Worm (Caenorhabditis elegans) whole organism, L2 larva: ENCODE measurements around the gene K03A11.5.

ENCODE experiments used
- C34F6.9 ChIP-seq: fragments of 150-350 bp; optimal IDR thresholded peaks from 2 replicates; lab custom pipeline; 2014; ENCODE audit warnings: missing biosample characterization, missing genetic modification characterization
- F13H6.1 ChIP-seq: sonication (generic microtip); optimal IDR thresholded peaks from 2 replicates; lab custom pipeline; 2016; ENCODE audit warnings: missing genetic modification characterization, missing compliant biosample characterization
- R02D3.7 ChIP-seq: fragments of 150-350 bp; optimal IDR thresholded peaks from 2 replicates; lab custom pipeline; 2014; ENCODE audit warnings: missing biosample characterization, missing genetic modification characterization
- ZK546.5 ChIP-seq: sonication (generic microtip); optimal IDR thresholded peaks from 2 replicates; lab custom pipeline; 2017; ENCODE audit warnings: missing biosample characterization, missing genetic modification characterization
- alr-1 ChIP-seq: fragments of 150-350 bp; optimal IDR thresholded peaks from 2 replicates; lab custom pipeline; 2014; ENCODE audit warnings: missing biosample characterization, missing genetic modification characterization
- aly-2 ChIP-seq: fragments of 150-350 bp; optimal IDR thresholded peaks from 2 replicates; lab custom pipeline; 2014; ENCODE audit warnings: missing biosample characterization, missing genetic modification characterization
- ama-1 ChIP-seq: fragments of 150-350 bp; optimal IDR thresholded peaks from 2 replicates; lab custom pipeline; 2018; ENCODE audit warnings: inconsistent platforms
- blmp-1 ChIP-seq: sonication (generic microtip); optimal IDR thresholded peaks from 2 replicates; lab custom pipeline; 2017; ENCODE audit warnings: missing genetic modification characterization, mild to moderate bottlenecking, missing compliant biosample characterization, antibody characterized with exemption, moderate library complexity; ENCODE audit not compliant: insufficient read depth
- ceh-16 ChIP-seq: fragments of 150-350 bp; optimal IDR thresholded peaks from 2 replicates; lab custom pipeline; 2014; ENCODE audit warnings: missing biosample characterization, missing genetic modification characterization
- ceh-82 ChIP-seq: fragments of 150-350 bp; optimal IDR thresholded peaks from 2 replicates; lab custom pipeline; 2014; ENCODE audit warnings: missing biosample characterization, missing genetic modification characterization
- crh-2 ChIP-seq: sonication (generic microtip); optimal IDR thresholded peaks from 2 replicates; lab custom pipeline; 2017; ENCODE audit warnings: missing biosample characterization, missing genetic modification characterization
- dmd-4 ChIP-seq: sonication (generic microtip); optimal IDR thresholded peaks from 2 replicates; lab custom pipeline; 2017; ENCODE audit warnings: missing biosample characterization, missing genetic modification characterization
- egl-27 ChIP-seq: sonication (generic microtip); optimal IDR thresholded peaks from 3 replicates; lab custom pipeline; 2017; ENCODE audit warnings: missing biosample characterization, missing genetic modification reagents, missing genetic modification characterization
- elt-1 ChIP-seq: fragments of 150-350 bp; optimal IDR thresholded peaks from 2 replicates; lab custom pipeline; 2014; ENCODE audit warnings: missing biosample characterization, missing genetic modification characterization
- elt-3 ChIP-seq: sonication (generic microtip); optimal IDR thresholded peaks from 2 replicates; lab custom pipeline; 2017; ENCODE audit warnings: missing biosample characterization, missing genetic modification characterization
- fos-1 ChIP-seq: fragments of 150-350 bp; optimal IDR thresholded peaks from 2 replicates; lab custom pipeline; 2014; ENCODE audit warnings: missing biosample characterization, missing genetic modification characterization
- gmeb-1 ChIP-seq: fragments of 150-350 bp; optimal IDR thresholded peaks from 2 replicates; lab custom pipeline; 2014; ENCODE audit warnings: missing biosample characterization, missing genetic modification characterization
- lin-11 ChIP-seq: fragments of 150-350 bp; sonication (generic microtip); optimal IDR thresholded peaks from 2 replicates; lab custom pipeline; 2014; ENCODE audit warnings: missing biosample characterization, missing genetic modification characterization, inconsistent platforms, mixed read lengths
- lin-13 ChIP-seq: fragments of 150-350 bp; optimal IDR thresholded peaks from 2 replicates; lab custom pipeline; 2014; ENCODE audit warnings: missing biosample characterization, missing genetic modification reagents, missing genetic modification characterization
- lin-39 ChIP-seq: fragments of 150-350 bp; optimal IDR thresholded peaks from 2 replicates; lab custom pipeline; 2014; ENCODE audit warnings: missing biosample characterization, missing genetic modification reagents, missing genetic modification characterization
- lsy-2 ChIP-seq, 2 experiments: fragments of 150-350 bp in 1 of 2; sonication (generic microtip) in 1 of 2; optimal IDR thresholded peaks; 2 replicates each; lab custom pipeline; 2014 to 2017; ENCODE audit warnings: missing biosample characterization in 2 of 2, missing genetic modification characterization in 2 of 2
- mab-5 ChIP-seq: fragments of 150-350 bp; optimal IDR thresholded peaks from 2 replicates; lab custom pipeline; 2014; ENCODE audit warnings: missing biosample characterization, missing genetic modification characterization
- mbf-1 ChIP-seq: sonication (generic microtip); optimal IDR thresholded peaks from 2 replicates; lab custom pipeline; 2017; ENCODE audit warnings: missing biosample characterization, missing genetic modification characterization
- mdl-1 ChIP-seq, 2 experiments: fragments of 150-350 bp in 1 of 2; sonication (generic microtip) in 1 of 2; optimal IDR thresholded peaks; 2 replicates each; lab custom pipeline; 2017; ENCODE audit warnings: missing biosample characterization in 2 of 2, missing genetic modification characterization in 2 of 2
- nhr-10 ChIP-seq: sonication (generic microtip); optimal IDR thresholded peaks from 2 replicates; lab custom pipeline; 2017; ENCODE audit warnings: missing biosample characterization, missing genetic modification characterization
- nhr-11 ChIP-seq: fragments of 150-350 bp; optimal IDR thresholded peaks from 2 replicates; lab custom pipeline; 2014; ENCODE audit warnings: missing biosample characterization, missing genetic modification characterization
- nhr-12 ChIP-seq: fragments of 150-350 bp; optimal IDR thresholded peaks from 2 replicates; lab custom pipeline; 2014; ENCODE audit warnings: missing biosample characterization, missing genetic modification characterization
- nhr-129 ChIP-seq: fragments of 150-350 bp; optimal IDR thresholded peaks from 2 replicates; lab custom pipeline; 2014; ENCODE audit warnings: missing biosample characterization, missing genetic modification characterization
- nhr-21 ChIP-seq: fragments of 150-350 bp; optimal IDR thresholded peaks from 2 replicates; lab custom pipeline; 2014; ENCODE audit warnings: missing biosample characterization, missing genetic modification characterization
- nhr-23 ChIP-seq: fragments of 150-350 bp; optimal IDR thresholded peaks from 2 replicates; lab custom pipeline; 2014; ENCODE audit warnings: missing biosample characterization, missing genetic modification reagents, missing genetic modification characterization
- nhr-237 ChIP-seq: fragments of 150-350 bp; optimal IDR thresholded peaks from 2 replicates; lab custom pipeline; 2014; ENCODE audit warnings: missing biosample characterization, missing genetic modification characterization
- nhr-25 ChIP-seq: fragments of 150-350 bp; sonication (generic microtip); optimal IDR thresholded peaks from 3 replicates; lab custom pipeline; 2014; ENCODE audit warnings: missing biosample characterization, missing genetic modification characterization
- nhr-6 ChIP-seq: fragments of 150-350 bp; optimal IDR thresholded peaks from 2 replicates; lab custom pipeline; 2014; ENCODE audit warnings: missing biosample characterization, missing genetic modification characterization
- nhr-77 ChIP-seq: fragments of 150-350 bp; optimal IDR thresholded peaks from 2 replicates; lab custom pipeline; 2014; ENCODE audit warnings: missing biosample characterization, missing genetic modification characterization
- peb-1 ChIP-seq: fragments of 150-350 bp; optimal IDR thresholded peaks from 2 replicates; lab custom pipeline; 2014; ENCODE audit warnings: missing biosample characterization, missing genetic modification characterization
- sem-4 ChIP-seq: fragments of 150-350 bp; optimal IDR thresholded peaks from 2 replicates; lab custom pipeline; 2014; ENCODE audit warnings: missing biosample characterization, missing genetic modification reagents, missing genetic modification characterization
- sma-3 ChIP-seq: sonication (generic microtip); optimal IDR thresholded peaks from 2 replicates; lab custom pipeline; 2016; ENCODE audit warnings: missing genetic modification reagents, missing genetic modification characterization, missing compliant biosample characterization
- sma-9 ChIP-seq, 2 experiments: fragments of 150-350 bp in 1 of 2; sonication (generic microtip) in 1 of 2; optimal IDR thresholded peaks; 2 replicates each; lab custom pipeline; 2014 to 2016; ENCODE audit warnings: missing genetic modification characterization in 2 of 2, mild to moderate bottlenecking in 1 of 2, missing biosample characterization in 1 of 2, missing compliant biosample characterization in 1 of 2, missing genetic modification reagents in 1 of 2, moderate library complexity in 1 of 2
- snpc-4 ChIP-seq: fragments of 150-350 bp; optimal IDR thresholded peaks from 2 replicates; lab custom pipeline; 2014; ENCODE audit warnings: missing biosample characterization, missing genetic modification characterization
- unc-39 ChIP-seq: fragments of 150-350 bp; optimal IDR thresholded peaks from 2 replicates; lab custom pipeline; 2014; ENCODE audit warnings: missing biosample characterization, missing genetic modification characterization
- unc-55 ChIP-seq: fragments of 150-350 bp; sonication (generic microtip); optimal IDR thresholded peaks from 3 replicates; lab custom pipeline; 2014; ENCODE audit warnings: missing biosample characterization, missing genetic modification reagents, missing genetic modification characterization
- unc-62 ChIP-seq: fragments of 150-350 bp; optimal IDR thresholded peaks from 2 replicates; lab custom pipeline; 2014; ENCODE audit warnings: missing biosample characterization, missing genetic modification reagents, missing genetic modification characterization
- zag-1 ChIP-seq: fragments of 150-350 bp; optimal IDR thresholded peaks from 2 replicates; lab custom pipeline; 2014; ENCODE audit warnings: missing biosample characterization, missing genetic modification characterization
- ztf-1 ChIP-seq: fragments of 200-800 bp; sonication (Bioruptor generic); conservative IDR thresholded peaks from 2 replicates; pipeline ENCODE4 v1.3.6; 2022; ENCODE audit warnings: missing genetic modification characterization, missing compliant biosample characterization
- ztf-11 ChIP-seq: sonication (generic microtip); optimal IDR thresholded peaks from 2 replicates; lab custom pipeline; 2017; ENCODE audit warnings: missing biosample characterization, missing genetic modification characterization
- ztf-4 ChIP-seq: fragments of 150-350 bp; optimal IDR thresholded peaks from 2 replicates; lab custom pipeline; 2014; ENCODE audit warnings: missing biosample characterization, missing genetic modification characterization

Gene K03A11.5

DNA sequence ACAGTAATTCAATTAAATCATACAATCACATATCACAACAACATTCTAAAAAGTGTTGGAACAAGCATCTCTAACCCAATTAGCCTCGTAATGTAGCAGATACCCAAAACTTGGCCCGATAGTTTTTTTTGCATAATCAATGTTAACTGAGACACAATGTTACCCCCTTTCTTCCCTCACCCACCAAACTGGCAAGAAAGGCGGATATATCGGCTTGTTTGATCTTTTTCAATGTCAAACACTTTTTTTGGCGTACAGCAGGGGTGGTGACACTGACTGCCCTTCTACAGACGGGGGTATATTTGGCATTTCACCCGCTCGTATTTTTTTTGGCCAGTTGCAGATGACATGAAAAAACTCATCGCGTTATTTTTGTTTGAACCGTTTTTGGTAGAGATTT is 46.7 kb downstream of the K03A11.5 start:
- TF ChIP-seq elt-3 (tag; lab: Kevin White, UChicago) (no peak), lin-13 (GFP tag; lab: Kevin White, UChicago) (no peak), fos-1 (tag; lab: Kevin White, UChicago) (no peak), sem-4 (tag; lab: Kevin White, UChicago) (no peak), ama-1 (no peak), nhr-11 (tag; lab: Kevin White, UChicago) (no peak), aly-2 (tag; lab: Kevin White, UChicago) (no peak), blmp-1 (tag; lab: Kevin White, UChicago) (no peak), ceh-16 (tag; lab: Kevin White, UChicago) (no peak), unc-55 (GFP tag; lab: Kevin White, UChicago) (no peak), zag-1 (tag; lab: Kevin White, UChicago) (no peak)

- no peak for TF ChIP-seq sma-9 (GFP tag; optimal IDR thresholded peaks at IDR 0.05; lab: Kevin White, UChicago)
- no peak for TF ChIP-seq sma-9 (tag; optimal IDR thresholded peaks at IDR 0.05; lab: Kevin White, UChicago)
- no peak for TF ChIP-seq R02D3.7 (tag; lab: Kevin White, UChicago)
- no peak for TF ChIP-seq nhr-11 (tag; lab: Kevin White, UChicago)
- TF ChIP-seq egl-27 (tag; lab: Kevin White, UChicago), result no peak
- TF ChIP-seq ceh-82 (tag; lab: Kevin White, UChicago), result no peak
- no peak for TF ChIP-seq nhr-12 (tag; lab: Kevin White, UChicago)
- no peak for TF ChIP-seq nhr-21
- no peak for TF ChIP-seq C34F6.9 (tag; lab: Kevin White, UChicago)
- TF ChIP-seq nhr-6 (tag; lab: Kevin White, UChicago), result no peak
- TF ChIP-seq unc-62, result no peak
- TF ChIP-seq nhr-77, result no peak
- no peak for TF ChIP-seq ztf-4 (tag; lab: Kevin White, UChicago)
- no peak for TF ChIP-seq elt-3 (tag; lab: Kevin White, UChicago)
- no peak for TF ChIP-seq mdl-1 (tag; optimal IDR thresholded peaks at IDR 0.05; lab: Kevin White, UChicago)
- TF ChIP-seq lsy-2 (tag; optimal IDR thresholded peaks at IDR 0.05; lab: Kevin White, UChicago), result no peak
- no peak for TF ChIP-seq unc-55 (GFP tag; lab: Kevin White, UChicago)
- TF ChIP-seq ama-1, result no peak
- TF ChIP-seq, all 48 proteins: peak for 0
Measured at ce11 chrX:13112664-13113063, 49.3 kb downstream of the K03A11.5 start.

ce11 chrX:13113457-13113856 is 50.1 kb downstream of the K03A11.5 start, which contains the start of gene F17H10.2:
Gene F17H10.2 (plus strand): TSS chrX:13113772.
- TF ChIP-seq crh-2 (peak; percentile 73), sma-3 (GFP tag; lab: Kevin White, UChicago) (peak; percentile 80), unc-55 (GFP tag; lab: Kevin White, UChicago) (no peak), blmp-1 (tag; lab: Kevin White, UChicago) (peak; percentile 88), sma-9 (GFP tag; optimal IDR thresholded peaks at IDR 0.05; lab: Kevin White, UChicago) (peak; percentile 68), sma-9 (tag; optimal IDR thresholded peaks at IDR 0.05; lab: Kevin White, UChicago) (no peak), elt-1 (no peak), R02D3.7 (tag; lab: Kevin White, UChicago) (no peak), nhr-11 (tag; lab: Kevin White, UChicago) (no peak), alr-1 (tag; lab: Kevin White, UChicago) (no peak), lin-39 (tag; lab: Kevin White, UChicago) (no peak), lin-13 (GFP tag; lab: Kevin White, UChicago) (no peak), gmeb-1 (tag; lab: Kevin White, UChicago) (no peak), nhr-129 (tag; lab: Kevin White, UChicago) (peak; percentile 56), unc-39 (tag; lab: Kevin White, UChicago) (no peak), ZK546.5 (tag; lab: Kevin White, UChicago) (no peak), lin-11 (no peak), elt-3 (tag; lab: Kevin White, UChicago) (no peak), nhr-10 (tag; lab: Kevin White, UChicago) (no peak), ztf-1 (no peak), mbf-1 (tag; lab: Kevin White, UChicago) (no peak), mab-5 (tag; lab: Kevin White, UChicago) (no peak), nhr-237 (tag; lab: Kevin White, UChicago) (no peak), ama-1 (no peak), unc-62 (no peak), zag-1 (tag; lab: Kevin White, UChicago) (no peak), ztf-4 (tag; lab: Kevin White, UChicago) (no peak), ztf-11 (tag; lab: Kevin White, UChicago) (no peak), ceh-16 (tag; lab: Kevin White, UChicago) (no peak), C34F6.9 (tag; lab: Kevin White, UChicago) (no peak), nhr-23 (tag; lab: Kevin White, UChicago) (no peak), F13H6.1 (tag; lab: Kevin White, UChicago) (no peak), sem-4 (tag; lab: Kevin White, UChicago) (no peak), dmd-4 (tag; lab: Kevin White, UChicago) (no peak), lsy-2 (tag; optimal IDR thresholded peaks at IDR 0.05; lab: Kevin White, UChicago) (no peak), aly-2 (tag; lab: Kevin White, UChicago) (no peak), nhr-6 (tag; lab: Kevin White, UChicago) (no peak), nhr-25 (tag; lab: Kevin White, UChicago) (peak; percentile 81), nhr-77 (no peak), nhr-21 (peak; percentile 40), egl-27 (tag; lab: Kevin White, UChicago) (no peak), peb-1 (tag; lab: Kevin White, UChicago) (no peak), snpc-4 (tag; lab: Kevin White, UChicago) (no peak), mdl-1 (tag; optimal IDR thresholded peaks at IDR 0.05; lab: Kevin White, UChicago) (peak in 1 of 2 experiments; percentile 32)
